Fruit fly (Drosophila melanogaster): ENCODE results near the gene Nnf1b.

- TF ChIP-seq HmgZ (tag; optimal IDR thresholded peaks at IDR 0.05) = no peak
- no peak for TF ChIP-seq HmgD (GFP tag; optimal IDR thresholded peaks at IDR 0.05)
- no peak for TF ChIP-seq dimm (GFP tag; IDR thresholded peaks at IDR 0.05)
- no peak for TF ChIP-seq chn (GFP tag; optimal IDR thresholded peaks at IDR 0.05)
- TF ChIP-seq chinmo (GFP tag; IDR thresholded peaks at IDR 0.05; ENCODE audit: partially characterized antibody) = no peak
- no peak for TF ChIP-seq cad (GFP tag; optimal IDR thresholded peaks at IDR 0.05)
These were observed 30.2 kb upstream of the Nnf1b start, which contains the start of gene Gr21a for dm6 chr2L:780182-780581.

Measured in whole organism, embryonic.